Worm (Caenorhabditis elegans) whole organism, L2 larva: Measurements from ENCODE around the gene F42A10.6.

Experiments
- aly-2 ChIP-seq: fragments of 150-350 bp; optimal IDR thresholded peaks from 2 replicates; lab custom pipeline; 2014; ENCODE audit warnings: missing biosample characterization, missing genetic modification characterization
- ama-1 ChIP-seq: fragments of 150-350 bp; optimal IDR thresholded peaks from 2 replicates; lab custom pipeline; 2018; ENCODE audit warnings: inconsistent platforms
- crh-2 ChIP-seq: sonication (generic microtip); optimal IDR thresholded peaks from 2 replicates; lab custom pipeline; 2017; ENCODE audit warnings: missing biosample characterization, missing genetic modification characterization
- fos-1 ChIP-seq: fragments of 150-350 bp; optimal IDR thresholded peaks from 2 replicates; lab custom pipeline; 2014; ENCODE audit warnings: missing biosample characterization, missing genetic modification characterization
- lin-13 ChIP-seq: fragments of 150-350 bp; optimal IDR thresholded peaks from 2 replicates; lab custom pipeline; 2014; ENCODE audit warnings: missing biosample characterization, missing genetic modification reagents, missing genetic modification characterization
- lsy-2 ChIP-seq, 2 experiments: fragments of 150-350 bp in 1 of 2; sonication (generic microtip) in 1 of 2; optimal IDR thresholded peaks; 2 replicates each; lab custom pipeline; 2014 to 2017; ENCODE audit warnings: missing biosample characterization in 2 of 2, missing genetic modification characterization in 2 of 2
- mab-5 ChIP-seq: fragments of 150-350 bp; optimal IDR thresholded peaks from 2 replicates; lab custom pipeline; 2014; ENCODE audit warnings: missing biosample characterization, missing genetic modification characterization
- nhr-11 ChIP-seq: fragments of 150-350 bp; optimal IDR thresholded peaks from 2 replicates; lab custom pipeline; 2014; ENCODE audit warnings: missing biosample characterization, missing genetic modification characterization
- nhr-237 ChIP-seq: fragments of 150-350 bp; optimal IDR thresholded peaks from 2 replicates; lab custom pipeline; 2014; ENCODE audit warnings: missing biosample characterization, missing genetic modification characterization
- nhr-25 ChIP-seq: fragments of 150-350 bp; sonication (generic microtip); optimal IDR thresholded peaks from 3 replicates; lab custom pipeline; 2014; ENCODE audit warnings: missing biosample characterization, missing genetic modification characterization
- peb-1 ChIP-seq: fragments of 150-350 bp; optimal IDR thresholded peaks from 2 replicates; lab custom pipeline; 2014; ENCODE audit warnings: missing biosample characterization, missing genetic modification characterization
- skn-1 ChIP-seq: sonication (generic microtip); optimal IDR thresholded peaks from 2 replicates; lab custom pipeline; 2017; ENCODE audit warnings: missing biosample characterization, missing genetic modification characterization
- sma-9 ChIP-seq, 2 experiments: fragments of 150-350 bp in 1 of 2; sonication (generic microtip) in 1 of 2; optimal IDR thresholded peaks; 2 replicates each; lab custom pipeline; 2014 to 2016; ENCODE audit warnings: missing genetic modification characterization in 2 of 2, mild to moderate bottlenecking in 1 of 2, missing biosample characterization in 1 of 2, missing compliant biosample characterization in 1 of 2, missing genetic modification reagents in 1 of 2, moderate library complexity in 1 of 2
- zag-1 ChIP-seq: fragments of 150-350 bp; optimal IDR thresholded peaks from 2 replicates; lab custom pipeline; 2014; ENCODE audit warnings: missing biosample characterization, missing genetic modification characterization

- no peak for TF ChIP-seq sma-9 (GFP tag; optimal IDR thresholded peaks at IDR 0.05; lab: Kevin White, UChicago)
- TF ChIP-seq sma-9 (tag; optimal IDR thresholded peaks at IDR 0.05; lab: Kevin White, UChicago): no peak
- no peak for TF ChIP-seq lin-13 (GFP tag; lab: Kevin White, UChicago)
- no peak for TF ChIP-seq nhr-11
- TF ChIP-seq nhr-25 (tag; lab: Kevin White, UChicago): no peak
- TF ChIP-seq lsy-2 (tag; optimal IDR thresholded peaks at IDR 0.05; lab: Kevin White, UChicago): no peak
- no peak for TF ChIP-seq skn-1 (tag; lab: Kevin White, UChicago)
- no peak for TF ChIP-seq ama-1 (lab: Kevin White, UChicago)
- TF ChIP-seq nhr-237 (tag; lab: Kevin White, UChicago): no peak
- no peak for TF ChIP-seq peb-1
- no peak for TF ChIP-seq aly-2 (tag; lab: Kevin White, UChicago)
- TF ChIP-seq crh-2 (tag; lab: Kevin White, UChicago): no peak
- no peak for TF ChIP-seq zag-1 (tag; lab: Kevin White, UChicago)
- TF ChIP-seq mab-5 (tag; lab: Kevin White, UChicago): no peak
- TF ChIP-seq fos-1 (tag; lab: Kevin White, UChicago): no peak
Observed at ce11 chrIII:6154586-6154985, 22.1 kb downstream of the F42A10.6 start.
